Fruit fly (Drosophila melanogaster) whole organism, embryonic: ENCODE data around the gene Ugt316A1.

ENCODE experiments used
- Ada2b ChIP-seq: fragments of 200-800 bp; sonication (Bioruptor generic); IDR thresholded peaks from 2 replicates; pipeline ENCODE4 v1.3.6; 2022; ENCODE audit warnings: missing biosample characterization, missing genetic modification characterization
- Atf3 ChIP-seq: fragments of 200-800 bp; sonication (Bioruptor generic); optimal IDR thresholded peaks from 3 replicates; lab custom pipeline; 2016; ENCODE audit warnings: missing biosample characterization, missing genetic modification characterization
- B-H1 ChIP-seq: fragments of 200-800 bp; sonication (Bioruptor generic); IDR thresholded peaks from 3 replicates; pipeline ENCODE4 v1.3.6; 2022; ENCODE audit warnings: missing biosample characterization, missing genetic modification characterization
- BtbVII ChIP-seq: fragments of 200-800 bp; sonication (Bioruptor generic); optimal IDR thresholded peaks from 3 replicates; lab custom pipeline; 2017; ENCODE audit warnings: missing biosample characterization, mild to moderate bottlenecking, missing genetic modification characterization
- CG12236 ChIP-seq: fragments of 200-800 bp; sonication (Bioruptor generic); optimal IDR thresholded peaks from 2 replicates; lab custom pipeline; 2016; ENCODE audit warnings: missing biosample characterization, missing genetic modification characterization
- CG13123 ChIP-seq: fragments of 200-800 bp; sonication (Bioruptor generic); optimal IDR thresholded peaks from 2 replicates; lab custom pipeline; 2016; ENCODE audit warnings: missing biosample characterization, missing genetic modification characterization
- CG14441 ChIP-seq: fragments of 200-800 bp; sonication (Bioruptor generic); IDR thresholded peaks from 2 replicates; pipeline ENCODE4 v1.3.6; 2022; ENCODE audit warnings: missing biosample characterization, missing genetic modification characterization
- CG15269 ChIP-seq: fragments of 200-800 bp; sonication (Bioruptor generic); optimal IDR thresholded peaks from 2 replicates; lab custom pipeline; 2018; ENCODE audit warnings: missing biosample characterization, mild to moderate bottlenecking, missing genetic modification characterization, moderate library complexity
- CG16779 ChIP-seq: fragments of 200-800 bp; sonication (Bioruptor generic); IDR thresholded peaks from 2 replicates; pipeline ENCODE4 v1.3.6; 2022; ENCODE audit warnings: missing biosample characterization, missing genetic modification characterization
- CG17328 ChIP-seq: fragments of 200-800 bp; sonication (Bioruptor generic); IDR thresholded peaks from 2 replicates; pipeline ENCODE4 v1.3.6; 2022; ENCODE audit warnings: missing biosample characterization, missing genetic modification characterization
- CG17612 ChIP-seq: fragments of 200-800 bp; sonication (Bioruptor generic); IDR thresholded peaks from 2 replicates; pipeline ENCODE4 v1.3.6; 2022; ENCODE audit warnings: missing biosample characterization, missing genetic modification characterization
- CG33557 ChIP-seq: fragments of 200-800 bp; sonication (Bioruptor generic); optimal IDR thresholded peaks from 2 replicates; lab custom pipeline; 2019; ENCODE audit warnings: missing biosample characterization, mild to moderate bottlenecking, missing genetic modification characterization, moderate library complexity
- CG6272 ChIP-seq: fragments of 200-800 bp; sonication (Bioruptor generic); IDR thresholded peaks from 2 replicates; pipeline ENCODE4 v1.3.6; 2022; ENCODE audit warnings: missing biosample characterization, missing genetic modification characterization
- CG7271 ChIP-seq: fragments of 200-800 bp; sonication (Bioruptor generic); optimal IDR thresholded peaks from 2 replicates; lab custom pipeline; 2018; ENCODE audit warnings: missing biosample characterization, mild to moderate bottlenecking, missing genetic modification characterization, moderate library complexity
- CG7745 ChIP-seq: fragments of 200-800 bp; sonication (Bioruptor generic); optimal IDR thresholded peaks from 2 replicates; lab custom pipeline; 2018; ENCODE audit warnings: missing biosample characterization, mild to moderate bottlenecking, missing genetic modification characterization, moderate library complexity
- CG9609 ChIP-seq: fragments of 200-800 bp; sonication (Bioruptor generic); optimal IDR thresholded peaks from 3 replicates; lab custom pipeline; 2016; ENCODE audit warnings: missing biosample characterization, missing genetic modification characterization
- CG9727 ChIP-seq: fragments of 200-800 bp; sonication (Bioruptor generic); optimal IDR thresholded peaks from 3 replicates; lab custom pipeline; 2017; ENCODE audit warnings: missing biosample characterization, mild to moderate bottlenecking, missing genetic modification characterization
- CrebB ChIP-seq: fragments of 200-800 bp; sonication (Bioruptor generic); optimal IDR thresholded peaks from 3 replicates; lab custom pipeline; 2018; ENCODE audit warnings: missing biosample characterization, mild to moderate bottlenecking, missing genetic modification characterization
- ERR ChIP-seq: fragments of 200-800 bp; sonication (Bioruptor generic); optimal IDR thresholded peaks from 2 replicates; lab custom pipeline; 2016; ENCODE audit warnings: missing biosample characterization, missing genetic modification characterization
- Fer2 ChIP-seq: fragments of 200-800 bp; sonication (Bioruptor generic); optimal IDR thresholded peaks from 2 replicates; lab custom pipeline; 2018; ENCODE audit warnings: missing biosample characterization, mild to moderate bottlenecking, missing genetic modification characterization, moderate library complexity
- Hmx ChIP-seq: fragments of 200-800 bp; sonication (Bioruptor generic); optimal IDR thresholded peaks from 2 replicates; lab custom pipeline; 2016; ENCODE audit warnings: missing biosample characterization, missing genetic modification characterization
- Lhr ChIP-seq: fragments of 200-800 bp; sonication (Bioruptor generic); optimal IDR thresholded peaks from 3 replicates; lab custom pipeline; 2017; ENCODE audit warnings: mild to moderate bottlenecking, missing biosample characterization, missing genetic modification reagents, missing genetic modification characterization
- Lpt ChIP-seq: fragments of >200 bp; optimal IDR thresholded peaks from 2 replicates; lab custom pipeline; 2018; ENCODE audit warnings: missing biosample characterization, missing genetic modification characterization
- Max ChIP-seq: fragments of 200-800 bp; sonication (Bioruptor generic); optimal IDR thresholded peaks from 2 replicates; lab custom pipeline; 2016; ENCODE audit warnings: missing biosample characterization, mild to moderate bottlenecking, missing genetic modification characterization
- Mrtf ChIP-seq: fragments of 200-800 bp; sonication (Bioruptor generic); IDR thresholded peaks from 3 replicates; pipeline ENCODE4 v1.3.6; 2022; ENCODE audit warnings: missing biosample characterization, missing genetic modification characterization
- NC2β ChIP-seq: fragments of 200-800 bp; sonication (Bioruptor generic); optimal IDR thresholded peaks from 2 replicates; lab custom pipeline; 2016; ENCODE audit warnings: missing biosample characterization, missing genetic modification characterization
- Scr ChIP-seq: fragments of 200-800 bp; sonication (Bioruptor generic); IDR thresholded peaks from 2 replicates; pipeline ENCODE4 v1.3.6; 2022; ENCODE audit warnings: missing biosample characterization, missing genetic modification characterization; ENCODE audit not compliant: partially characterized antibody
- Xrp1 ChIP-seq: fragments of 200-800 bp; sonication (Bioruptor generic); IDR thresholded peaks from 2 replicates; pipeline ENCODE4 v1.3.6; 2022; ENCODE audit warnings: missing biosample characterization, missing genetic modification characterization
- al ChIP-seq: fragments of 200-800 bp; sonication (Bioruptor generic); IDR thresholded peaks from 2 replicates; pipeline ENCODE4 v1.3.6; 2022; ENCODE audit warnings: missing biosample characterization, missing genetic modification characterization
- bbx ChIP-seq: fragments of 200-800 bp; sonication (Bioruptor generic); IDR thresholded peaks from 2 replicates; pipeline ENCODE4 v1.3.6; 2022; ENCODE audit warnings: missing biosample characterization, missing genetic modification characterization; ENCODE audit not compliant: partially characterized antibody
- bigmax ChIP-seq: fragments of 200-800 bp; sonication (Bioruptor generic); optimal IDR thresholded peaks from 2 replicates; lab custom pipeline; 2018; ENCODE audit warnings: missing biosample characterization, mild to moderate bottlenecking, missing genetic modification characterization
- cas ChIP-seq: fragments of 200-800 bp; sonication (Bioruptor generic); IDR thresholded peaks from 2 replicates; pipeline ENCODE4 v1.3.6; 2022; ENCODE audit warnings: missing biosample characterization, missing genetic modification characterization
- croc ChIP-seq: fragments of 200-800 bp; sonication (Bioruptor generic); conservative IDR thresholded peaks from 3 replicates; pipeline ENCODE4 v1.3.6; 2022; ENCODE audit warnings: missing biosample characterization, missing genetic modification characterization
- disco-r ChIP-seq: fragments of 200-800 bp; sonication (Bioruptor generic); optimal IDR thresholded peaks from 2 replicates; lab custom pipeline; 2016; ENCODE audit warnings: missing biosample characterization, missing genetic modification characterization
- dmrt11E ChIP-seq: fragments of 200-800 bp; sonication (Bioruptor generic); optimal IDR thresholded peaks from 3 replicates; lab custom pipeline; 2018; ENCODE audit warnings: missing biosample characterization, mild to moderate bottlenecking, missing genetic modification characterization, moderate library complexity
- ems ChIP-seq: fragments of 200-800 bp; sonication (Bioruptor generic); optimal IDR thresholded peaks from 3 replicates; lab custom pipeline; 2016; ENCODE audit warnings: missing biosample characterization, missing genetic modification characterization
- gsb-n ChIP-seq: fragments of 200-800 bp; sonication (Bioruptor generic); optimal IDR thresholded peaks from 3 replicates; lab custom pipeline; 2018; ENCODE audit warnings: missing biosample characterization, mild to moderate bottlenecking, missing genetic modification characterization
- ind ChIP-seq: fragments of 200-800 bp; sonication (Bioruptor generic); optimal IDR thresholded peaks from 3 replicates; lab custom pipeline; 2016; ENCODE audit warnings: missing biosample characterization, missing genetic modification characterization
- nerfin-2 ChIP-seq: fragments of 200-800 bp; sonication (Bioruptor generic); IDR thresholded peaks from 2 replicates; pipeline ENCODE4 v1.3.6; 2022; ENCODE audit warnings: missing biosample characterization, missing genetic modification characterization; ENCODE audit not compliant: partially characterized antibody
- otp ChIP-seq: fragments of 200-800 bp; sonication (Bioruptor generic); IDR thresholded peaks from 3 replicates; pipeline ENCODE4, ENCODE4 v1.3.6; 2022; ENCODE audit warnings: missing biosample characterization, missing genetic modification characterization
- peb ChIP-seq: fragments of 200-800 bp; sonication (Bioruptor generic); IDR thresholded peaks from 2 replicates; pipeline ENCODE4 v1.3.6; 2022; ENCODE audit warnings: missing biosample characterization, missing genetic modification characterization
- phol ChIP-seq: fragments of 200-800 bp; sonication (Bioruptor generic); optimal IDR thresholded peaks from 3 replicates; lab custom pipeline; 2018; ENCODE audit warnings: missing biosample characterization, mild to moderate bottlenecking, missing genetic modification characterization, moderate library complexity
- schlank ChIP-seq: fragments of 200-800 bp; sonication (Bioruptor generic); optimal IDR thresholded peaks from 2 replicates; lab custom pipeline; 2018; ENCODE audit warnings: missing biosample characterization, mild to moderate bottlenecking, missing genetic modification characterization
- sens-2 ChIP-seq: fragments of 200-800 bp; sonication (Bioruptor generic); IDR thresholded peaks from 2 replicates; pipeline ENCODE4 v1.3.6; 2022; ENCODE audit warnings: missing biosample characterization, missing genetic modification characterization
- seq ChIP-seq: fragments of 200-800 bp; sonication (Bioruptor generic); IDR thresholded peaks from 2 replicates; pipeline ENCODE4 v1.3.6; 2022; ENCODE audit warnings: missing biosample characterization, missing genetic modification characterization
- slbo ChIP-seq: fragments of 200-800 bp; sonication (Bioruptor generic); IDR thresholded peaks from 2 replicates; pipeline ENCODE4 v1.3.6; 2022; ENCODE audit warnings: missing biosample characterization, missing genetic modification characterization
- tin ChIP-seq: fragments of 200-800 bp; sonication (Bioruptor generic); optimal IDR thresholded peaks from 3 replicates; lab custom pipeline; 2016; ENCODE audit warnings: missing biosample characterization, missing genetic modification characterization
- tll ChIP-seq, 2 experiments: fragments of 200-800 bp in 1 of 2; fragments of >200 bp in 1 of 2; sonication (Bioruptor generic) in 1 of 2; optimal IDR thresholded peaks; 2 replicates each; lab custom pipeline; 2017 to 2019; ENCODE audit warnings: missing biosample characterization in 2 of 2, missing genetic modification characterization in 2 of 2, mild to moderate bottlenecking in 1 of 2, moderate library complexity in 1 of 2
- trem ChIP-seq: fragments of 200-800 bp; optimal IDR thresholded peaks from 3 replicates; lab custom pipeline; 2019; ENCODE audit warnings: missing biosample characterization, mild to moderate bottlenecking, missing genetic modification characterization, moderate library complexity
- twi ChIP-seq: fragments of 200-800 bp; optimal IDR thresholded peaks from 2 replicates; lab custom pipeline; 2019; ENCODE audit warnings: missing biosample characterization, mild to moderate bottlenecking, missing genetic modification characterization, moderate library complexity
- wdn ChIP-seq: fragments of 200-800 bp; sonication (Bioruptor generic); IDR thresholded peaks from 2 replicates; pipeline ENCODE4 v1.3.6; 2022; ENCODE audit warnings: missing biosample characterization, missing genetic modification characterization
- wor ChIP-seq: fragments of 200-800 bp; sonication (Bioruptor generic); IDR thresholded peaks from 2 replicates; pipeline ENCODE4 v1.3.6; 2022; ENCODE audit warnings: missing biosample characterization, missing genetic modification characterization

Ugt316A1 gene

DNA sequence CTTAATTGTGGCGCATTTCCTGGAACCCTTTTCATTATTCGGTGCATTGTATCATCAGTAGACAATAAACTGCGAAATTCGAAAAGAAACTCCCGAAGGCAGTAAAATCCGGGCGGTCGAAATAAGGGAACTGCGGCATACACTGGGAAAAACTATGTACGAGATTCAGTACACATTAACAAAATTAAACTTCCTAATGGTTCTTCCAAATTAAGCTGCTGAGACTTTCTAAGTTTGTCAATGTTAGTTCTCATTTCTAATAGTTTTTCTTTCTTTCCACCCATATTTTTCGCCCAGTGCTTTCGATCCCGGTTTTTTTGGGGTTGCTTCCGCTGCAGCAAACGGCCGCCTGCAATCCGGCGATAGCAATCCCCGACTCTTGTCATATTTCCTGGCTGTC is 37.8 kb downstream of the Ugt316A1 start (continued):
- peak; percentile 77 for TF ChIP-seq tin (GFP tag; lab: Kevin White, UChicago)
- TF ChIP-seq ind (GFP tag; lab: Kevin White, UChicago) = peak; percentile 71
- peak; percentile 55 for TF ChIP-seq twi (tag; lab: Kevin White, UChicago)
- peak; percentile 87 for TF ChIP-seq CG17328 (GFP tag; lab: Robert Waterston, UW)
- TF ChIP-seq CG33557 = peak; percentile 73
- TF ChIP-seq CG12236 (GFP tag; lab: Kevin White, UChicago) = peak; percentile 53
- peak; percentile 79 for TF ChIP-seq croc (GFP tag; lab: Robert Waterston, UW)
- peak; percentile 36; the same call in 1 of the 2 replicates for TF ChIP-seq CG6272
- peak; percentile 71 for TF ChIP-seq B-H1 (GFP tag; lab: Robert Waterston, UW)
- no peak for TF ChIP-seq nerfin-2 (GFP tag; lab: Robert Waterston, UW)
- peak; percentile 63; the same call in 1 of the 2 replicates for TF ChIP-seq slbo (GFP tag; lab: Robert Waterston, UW)
- peak; percentile 73 for TF ChIP-seq trem (tag; lab: Kevin White, UChicago)
- TF ChIP-seq Lhr = peak; percentile 53
- TF ChIP-seq schlank = no peak
- TF ChIP-seq gsb-n (tag; lab: Kevin White, UChicago) = peak; percentile 50
- TF ChIP-seq Lpt (GFP tag; lab: Kevin White, UChicago) = no peak
- peak; percentile 95 for TF ChIP-seq Xrp1 (GFP tag; lab: Robert Waterston, UW)
- no peak for TF ChIP-seq bigmax
- TF ChIP-seq otp (GFP tag; lab: Robert Waterston, UW) = peak; percentile 87
- peak; percentile 68 for TF ChIP-seq Atf3 (GFP tag; lab: Kevin White, UChicago)
- TF ChIP-seq ERR (GFP tag; lab: Kevin White, UChicago) = peak; percentile 18
- no peak for TF ChIP-seq CG16779 (GFP tag; lab: Robert Waterston, UW)
- TF ChIP-seq tll (GFP tag; optimal IDR thresholded peaks at IDR 0.05; lab: Kevin White, UChicago) = no peak
- no peak for TF ChIP-seq Hmx (GFP tag; lab: Kevin White, UChicago)
- TF ChIP-seq al (GFP tag; lab: Robert Waterston, UW) = 0 out of 2 replicates have a peak, but pooled peaks have one; percentile 25
- TF ChIP-seq CG14441 (GFP tag; lab: Robert Waterston, UW) = peak; percentile 75
- peak; percentile 23 for TF ChIP-seq CG13123 (GFP tag; lab: Kevin White, UChicago)
- peak; percentile 83 for TF ChIP-seq CG9609 (GFP tag; lab: Kevin White, UChicago)
- TF ChIP-seq disco-r (GFP tag; lab: Kevin White, UChicago) = peak; percentile 2
- TF ChIP-seq wor (GFP tag; lab: Robert Waterston, UW) = peak; percentile 59; the same call in 1 of the 2 replicates
- TF ChIP-seq CG9727 (GFP tag; lab: Kevin White, UChicago) = peak; percentile 86
- no peak for TF ChIP-seq Scr
- no peak for TF ChIP-seq cas (GFP tag; lab: Robert Waterston, UW)
- TF ChIP-seq CG17612 (GFP tag; lab: Robert Waterston, UW) = no peak
- peak; percentile 68 for TF ChIP-seq Max
- TF ChIP-seq CG7745 (tag; lab: Kevin White, UChicago) = no peak
- TF ChIP-seq BtbVII (GFP tag; lab: Kevin White, UChicago) = peak; percentile 56
- TF ChIP-seq peb (GFP tag; lab: Robert Waterston, UW) = peak; percentile 62; the same call in 1 of the 2 replicates
- no peak for TF ChIP-seq CG7271 (tag; lab: Kevin White, UChicago)
- TF ChIP-seq NC2β = peak; percentile 82
- TF ChIP-seq sens-2 (GFP tag; lab: Robert Waterston, UW) = peak; percentile 76
- peak; percentile 74 for TF ChIP-seq seq (GFP tag; lab: Robert Waterston, UW)
- peak; percentile 73 for TF ChIP-seq ems
- peak; percentile 75 for TF ChIP-seq CG15269
- TF ChIP-seq dmrt11E (tag; lab: Kevin White, UChicago) = peak; percentile 90
- no peak for TF ChIP-seq Ada2b (GFP tag; lab: Robert Waterston, UW)
- TF ChIP-seq Mrtf = peak; percentile 82
- TF ChIP-seq Fer2 (tag; lab: Kevin White, UChicago) = no peak
- TF ChIP-seq phol (tag; lab: Kevin White, UChicago) = peak; percentile 82
- no peak for TF ChIP-seq wdn (GFP tag; lab: Robert Waterston, UW)
- TF ChIP-seq CrebB (tag; lab: Kevin White, UChicago) = peak; percentile 39
- no peak for TF ChIP-seq bbx (GFP tag; lab: Robert Waterston, UW)
